Worm (Caenorhabditis elegans): ENCODE data around the gene C06B8.2.

The C06B8.2 gene

ce11 chrV:15480505-15481075 lies 2.0 kb upstream of the C06B8.2 start:
- TF ChIP-seq C34B4.2 (tag; optimal IDR thresholded peaks at IDR 0.05) (no peak), unc-30 (tag; optimal IDR thresholded peaks at IDR 0.05) (no peak), aha-1 (tag; optimal IDR thresholded peaks at IDR 0.05) (no peak), efl-1 (optimal IDR thresholded peaks at IDR 0.05) (no peak), efl-1 (GFP tag; optimal IDR thresholded peaks at IDR 0.05 in 1 of 2) (no peak), nhr-76 (tag; optimal IDR thresholded peaks at IDR 0.05) (no peak)

ce11 chrV:15479825-15480224 lies 1.3 kb upstream of the C06B8.2 start:
- TF ChIP-seq skn-1 (tag; optimal IDR thresholded peaks at IDR 0.05) (no peak), sup-37 (GFP tag; optimal IDR thresholded peaks at IDR 0.05) (no peak), nhr-19 (GFP tag; conservative IDR thresholded peaks at IDR 0.05) (no peak), C34B4.2 (tag; optimal IDR thresholded peaks at IDR 0.05) (no peak), ama-1 (optimal IDR thresholded peaks at IDR 0.05) (no peak), ceh-88 (GFP tag; IDR thresholded peaks at IDR 0.05) (no peak), ceh-90 (tag; optimal IDR thresholded peaks at IDR 0.05) (no peak), nhr-20 (tag; optimal IDR thresholded peaks at IDR 0.05) (no peak), nhr-71 (tag; optimal IDR thresholded peaks at IDR 0.05) (no peak), tbx-2 (tag; optimal IDR thresholded peaks at IDR 0.05) (no peak), lin-39 (tag; optimal IDR thresholded peaks at IDR 0.05) (no peak), nhr-47 (tag; optimal IDR thresholded peaks at IDR 0.05) (no peak), ets-5 (GFP tag; IDR thresholded peaks at IDR 0.05) (no peak), ces-1 (GFP tag; optimal IDR thresholded peaks at IDR 0.05) (no peak), ceh-82 (tag; optimal IDR thresholded peaks at IDR 0.05) (no peak), egl-27 (tag; optimal IDR thresholded peaks at IDR 0.05) (no peak), alr-1 (tag; optimal IDR thresholded peaks at IDR 0.05; ENCODE audit: borderline replicate concordance) (no peak)

ce11 chrV:15479107-15479506 lies 558 bp upstream of the C06B8.2 start:
- no peak for TF ChIP-seq lin-35 (GFP tag; optimal IDR thresholded peaks at IDR 0.05)
- TF ChIP-seq ets-5 (GFP tag; IDR thresholded peaks at IDR 0.05): no peak
- TF ChIP-seq sox-4 (tag; optimal IDR thresholded peaks at IDR 0.05): no peak
- TF ChIP-seq egl-27 (tag; optimal IDR thresholded peaks at IDR 0.05): no peak
- no peak for TF ChIP-seq sptf-1 (tag; optimal IDR thresholded peaks at IDR 0.05)
- TF ChIP-seq fos-1 (tag; optimal IDR thresholded peaks at IDR 0.05): no peak
- no peak for TF ChIP-seq nhr-237 (tag; optimal IDR thresholded peaks at IDR 0.05)
- TF ChIP-seq mab-9 (GFP tag; IDR thresholded peaks at IDR 0.05): no peak
- no peak for TF ChIP-seq C16A3.4 (tag; optimal IDR thresholded peaks at IDR 0.05)
- no peak for TF ChIP-seq ceh-63 (GFP tag; optimal IDR thresholded peaks at IDR 0.05)

ce11 chrV:15471029-15471428 lies 7.5 kb downstream of the C06B8.2 start, which contains the start of gene dpf-1:
Gene dpf-1 (plus strand): TSS chrV:15471329.
- TF ChIP-seq ceh-90 (tag; optimal IDR thresholded peaks at IDR 0.05) (no peak), sup-37 (GFP tag; optimal IDR thresholded peaks at IDR 0.05) (no peak), swsn-7 (tag; optimal IDR thresholded peaks at IDR 0.05) (no peak), snu-23 (GFP tag; optimal IDR thresholded peaks at IDR 0.05) (no peak), nhr-47 (tag; optimal IDR thresholded peaks at IDR 0.05) (no peak), mef-2 (tag; optimal IDR thresholded peaks at IDR 0.05) (no peak), fkh-4 (tag; optimal IDR thresholded peaks at IDR 0.05; ENCODE audit: borderline replicate concordance) (no peak), lin-39 (tag; optimal IDR thresholded peaks at IDR 0.05) (no peak), snpc-4 (tag; optimal IDR thresholded peaks at IDR 0.05) (no peak), aha-1 (tag; optimal IDR thresholded peaks at IDR 0.05) (no peak), unc-98 (GFP tag; IDR thresholded peaks at IDR 0.05) (no peak), lsy-2 (tag; optimal IDR thresholded peaks at IDR 0.05) (no peak), unc-62 (GFP tag; optimal IDR thresholded peaks at IDR 0.05) (no peak), lir-3 (tag; optimal IDR thresholded peaks at IDR 0.05; ENCODE audit: poor library complexity) (no peak)
